Worm (Caenorhabditis elegans): ENCODE data around the gene T21D12.7.

The T21D12.7 gene

ce11 chrIV:291851-292367, 653 bp upstream of the T21D12.7 start (continued):
- TF ChIP-seq Y48G9A.11 (GFP tag; IDR thresholded peaks at IDR 0.05) (no peak), D1046.2 (GFP tag; IDR thresholded peaks at IDR 0.05) (no peak), snpc-4 (tag; optimal IDR thresholded peaks at IDR 0.05) (no peak), T26A8.4 (GFP tag; IDR thresholded peaks at IDR 0.05) (no peak; the same call in 1 of the 2 replicates), nhr-10 (tag; optimal IDR thresholded peaks at IDR 0.05) (no peak), ceh-28 (tag; optimal IDR thresholded peaks at IDR 0.05) (no peak), egl-43 (GFP tag; IDR thresholded peaks at IDR 0.05) (no peak), nhr-41 (GFP tag; IDR thresholded peaks at IDR 0.05) (no peak), nhr-6 (tag; optimal IDR thresholded peaks at IDR 0.05) (peak; percentile 34), mxl-3 (GFP tag; optimal IDR thresholded peaks at IDR 0.05) (peak; percentile 60), hmg-1.1 (GFP tag; IDR thresholded peaks at IDR 0.05) (no peak), php-3 (GFP tag; IDR thresholded peaks at IDR 0.05) (peak; percentile 70), skn-1 (tag; optimal IDR thresholded peaks at IDR 0.05) (no peak), mep-1 (tag; optimal IDR thresholded peaks at IDR 0.05) (peak; percentile 63), zip-11 (GFP tag; IDR thresholded peaks at IDR 0.05) (no peak), F10B5.3 (tag; optimal IDR thresholded peaks at IDR 0.05) (no peak), dpl-1 (GFP tag; optimal IDR thresholded peaks at IDR 0.05) (no peak), zfp-2 (tag; optimal IDR thresholded peaks at IDR 0.05) (no peak), ctbp-1 (GFP tag; IDR thresholded peaks at IDR 0.05) (no peak), nhr-28 (tag; optimal IDR thresholded peaks at IDR 0.05) (peak; percentile 96), daf-12 (tag; optimal IDR thresholded peaks at IDR 0.05) (no peak), madf-9 (GFP tag; conservative IDR thresholded peaks at IDR 0.05) (no peak), nhr-237 (tag; optimal IDR thresholded peaks at IDR 0.05) (no peak), ZK546.5 (tag; optimal IDR thresholded peaks at IDR 0.05) (no peak), ZK337.2 (GFP tag; IDR thresholded peaks at IDR 0.05) (no peak), spr-3 (GFP tag; optimal IDR thresholded peaks at IDR 0.05) (no peak), madf-5 (GFP tag; IDR thresholded peaks at IDR 0.05) (no peak), ceh-82 (tag; optimal IDR thresholded peaks at IDR 0.05) (no peak)

- TF ChIP-seq unc-62 (GFP tag; optimal IDR thresholded peaks at IDR 0.05 in 1 of 2) (peak in 1 of 2 experiments; percentile 89), unc-62 (tag; optimal IDR thresholded peaks at IDR 0.05) (no peak), dpl-1 (GFP tag; optimal IDR thresholded peaks at IDR 0.05) (no peak)
Measured at ce11 chrIV:290387-290786, 869 bp downstream of the T21D12.7 start.

ce11 chrIV:288027-288426, 3.2 kb downstream of the T21D12.7 start, which contains the start of gene T21D12.14:
TSS of gene T21D12.14 (minus strand) at chrIV:288127.
- TF ChIP-seq nhr-102 (tag; optimal IDR thresholded peaks at IDR 0.05) (no peak), unc-39 (tag; optimal IDR thresholded peaks at IDR 0.05) (no peak), mxl-2 (GFP tag; conservative IDR thresholded peaks at IDR 0.05) (no peak), Y5F2A.4 (GFP tag; optimal IDR thresholded peaks at IDR 0.05) (no peak), nhr-41 (GFP tag; IDR thresholded peaks at IDR 0.05) (no peak), lin-13 (GFP tag; optimal IDR thresholded peaks at IDR 0.05) (no peak), unc-62 (GFP tag; optimal IDR thresholded peaks at IDR 0.05 in 1 of 2) (peak in 1 of 2 experiments; percentile 89), unc-62 (tag; optimal IDR thresholded peaks at IDR 0.05) (no peak), ceh-82 (tag; optimal IDR thresholded peaks at IDR 0.05) (no peak), daf-19 (GFP tag; conservative IDR thresholded peaks at IDR 0.05) (no peak), hlh-30 (tag; optimal IDR thresholded peaks at IDR 0.05; ENCODE audit: insufficient read depth) (peak; percentile 22)

ce11 chrIV:283347-283746, 7.9 kb downstream of the T21D12.7 start, which contains the start of gene best-19:
TSS of gene best-19 (plus strand) at chrIV:283647.
- TF ChIP-seq saeg-2 (GFP tag; IDR thresholded peaks at IDR 0.05), result no peak
- no peak for TF ChIP-seq daf-8 (GFP tag; IDR thresholded peaks at IDR 0.05)
- no peak for TF ChIP-seq mxl-3 (GFP tag; optimal IDR thresholded peaks at IDR 0.05)
- no peak for TF ChIP-seq ceh-20 (GFP tag; IDR thresholded peaks at IDR 0.05)
- no peak for TF ChIP-seq unc-130 (GFP tag; optimal IDR thresholded peaks at IDR 0.05)

All from whole organism, L4 larva.